Fruit fly (Drosophila melanogaster) whole organism, wandering third instar larva: ENCODE results near the gene CG6689.

Experiments used
- Abd-B ChIP-seq: fragments of >200 bp; optimal IDR thresholded peaks from 2 replicates; lab custom pipeline; 2017; ENCODE audit warnings: missing biosample characterization, missing genetic modification characterization
- CG32264 ChIP-seq: fragments of 200-800 bp; sonication (Bioruptor generic); optimal IDR thresholded peaks from 2 replicates; lab custom pipeline; 2016; ENCODE audit warnings: missing biosample characterization, missing genetic modification characterization
- CG9705 ChIP-seq: fragments of 200-800 bp; sonication (Bioruptor generic); optimal IDR thresholded peaks from 2 replicates; lab custom pipeline; 2018; ENCODE audit warnings: missing biosample characterization, mild to moderate bottlenecking, missing genetic modification characterization
- CrebA ChIP-seq: fragments of 200-800 bp; sonication (Bioruptor generic); optimal IDR thresholded peaks from 2 replicates; lab custom pipeline; 2016; ENCODE audit warnings: missing biosample characterization, mild to moderate bottlenecking, missing genetic modification characterization, borderline replicate concordance
- Dfd ChIP-seq: fragments of >200 bp; optimal IDR thresholded peaks from 2 replicates; lab custom pipeline; 2017; ENCODE audit warnings: missing biosample characterization, missing genetic modification characterization
- Dif ChIP-seq: fragments of 200-275, 200-300 bp; sonication (Bioruptor generic); optimal IDR thresholded peaks from 2 replicates; lab custom pipeline; 2018; ENCODE audit warnings: missing biosample characterization, missing genetic modification characterization; ENCODE audit not compliant: partially characterized antibody
- GATAd ChIP-seq: sonication (Bioruptor generic); optimal IDR thresholded peaks from 2 replicates; lab custom pipeline; 2016; ENCODE audit warnings: missing biosample characterization, missing genetic modification characterization
- HLH106 ChIP-seq: fragments of 200-800 bp; optimal IDR thresholded peaks from 3 replicates; lab custom pipeline; 2019; ENCODE audit warnings: missing biosample characterization, mild to moderate bottlenecking, missing genetic modification characterization, moderate library complexity
- Hnf4 ChIP-seq: fragments of 200-800 bp; sonication (Bioruptor generic); optimal IDR thresholded peaks from 2 replicates; lab custom pipeline; 2016; ENCODE audit warnings: missing biosample characterization, mild to moderate bottlenecking, missing genetic modification characterization
- Hr78 ChIP-seq: fragments of >200 bp; optimal IDR thresholded peaks from 2 replicates; lab custom pipeline; 2017; ENCODE audit warnings: missing biosample characterization, missing genetic modification characterization
- Hr83 ChIP-seq: fragments of 200-300 bp; sonication (Bioruptor generic); optimal IDR thresholded peaks from 2 replicates; lab custom pipeline; 2016; ENCODE audit warnings: missing biosample characterization, mild to moderate bottlenecking, missing genetic modification characterization, moderate library complexity; ENCODE audit not compliant: poor library complexity, severe bottlenecking
- Jra ChIP-seq: sonication (Bioruptor generic); optimal IDR thresholded peaks from 2 replicates; lab custom pipeline; 2016; ENCODE audit warnings: missing biosample characterization, missing genetic modification characterization
- Mio ChIP-seq: sonication (Bioruptor generic); optimal IDR thresholded peaks from 2 replicates; lab custom pipeline; 2016; ENCODE audit warnings: missing biosample characterization, missing genetic modification characterization
- Myc ChIP-seq: fragments of >200 bp; optimal IDR thresholded peaks from 2 replicates; lab custom pipeline; 2017
- N ChIP-seq: fragments of >200 bp; optimal IDR thresholded peaks from 2 replicates; lab custom pipeline; 2018; ENCODE audit warnings: missing biosample characterization, missing external identifiers, missing genetic modification characterization
- OdsH ChIP-seq: fragments of 200-800 bp; sonication (Bioruptor generic); optimal IDR thresholded peaks from 2 replicates; lab custom pipeline; 2016; ENCODE audit warnings: missing biosample characterization, mild to moderate bottlenecking, missing genetic modification characterization
- Rel ChIP-seq, 2 experiments: fragments of 200-800 bp; sonication (Bioruptor generic) in 1 of 2; optimal IDR thresholded peaks; 2 replicates in 1 of 2; 3 replicates in 1 of 2; lab custom pipeline; 2016 to 2019; ENCODE audit warnings: mild to moderate bottlenecking in 2 of 2, missing biosample characterization in 2 of 2, missing genetic modification characterization in 2 of 2, moderate library complexity in 1 of 2
- Sp1 ChIP-seq: fragments of 200-800 bp; sonication (Bioruptor generic); optimal IDR thresholded peaks from 3 replicates; lab custom pipeline; 2019; ENCODE audit warnings: missing biosample characterization, mild to moderate bottlenecking, missing genetic modification characterization, moderate library complexity
- Vsx2 ChIP-seq: fragments of 200-300, 225-300 bp; sonication (Bioruptor generic); optimal IDR thresholded peaks from 2 replicates; lab custom pipeline; 2018; ENCODE audit warnings: missing biosample characterization, missing genetic modification characterization; ENCODE audit not compliant: partially characterized antibody
- br ChIP-seq: fragments of 200-800 bp; sonication (Bioruptor generic); optimal IDR thresholded peaks from 2 replicates; lab custom pipeline; 2016; ENCODE audit warnings: missing biosample characterization, missing genetic modification characterization
- brk ChIP-seq: fragments of 200-800 bp; sonication (Bioruptor generic); optimal IDR thresholded peaks from 2 replicates; lab custom pipeline; 2016; ENCODE audit warnings: missing biosample characterization, mild to moderate bottlenecking, missing genetic modification characterization
- dl ChIP-seq, 2 experiments: fragments of 175-275, 200-275 bp in 1 of 2; fragments of 200-275 bp in 1 of 2; sonication (Bioruptor generic); optimal IDR thresholded peaks; lab custom pipeline; 2018; ENCODE audit warnings: mild to moderate bottlenecking in 2 of 2, missing biosample characterization in 2 of 2, missing genetic modification characterization in 2 of 2, moderate library complexity in 2 of 2; ENCODE audit not compliant: partially characterized antibody in 2 of 2, insufficient read depth in 1 of 2
- dmrt93B ChIP-seq: fragments of 200-800 bp; sonication (Bioruptor generic); optimal IDR thresholded peaks from 2 replicates; lab custom pipeline; 2018; ENCODE audit warnings: missing biosample characterization, mild to moderate bottlenecking, missing genetic modification characterization
- dsf ChIP-seq: sonication (Bioruptor generic); optimal IDR thresholded peaks from 2 replicates; lab custom pipeline; 2016; ENCODE audit warnings: missing biosample characterization, missing genetic modification characterization, borderline replicate concordance
- ey ChIP-seq: fragments of 200-800 bp; sonication (Bioruptor generic); optimal IDR thresholded peaks from 2 replicates; lab custom pipeline; 2016; ENCODE audit warnings: missing biosample characterization, missing genetic modification characterization
- foxo ChIP-seq, 2 experiments: fragments of 200-800 bp; sonication (Bioruptor generic); optimal IDR thresholded peaks; 2 replicates in 1 of 2; 3 replicates in 1 of 2; lab custom pipeline; 2016 to 2017; ENCODE audit warnings: missing biosample characterization in 2 of 2, missing genetic modification characterization in 2 of 2
- fru ChIP-seq: fragments of 200-800 bp; sonication (Bioruptor generic); optimal IDR thresholded peaks from 3 replicates; lab custom pipeline; 2016; ENCODE audit warnings: missing biosample characterization, mild to moderate bottlenecking, missing genetic modification characterization
- h ChIP-seq: fragments of 200-800 bp; sonication (Bioruptor generic); optimal IDR thresholded peaks from 3 replicates; lab custom pipeline; 2016; ENCODE audit warnings: missing biosample characterization, mild to moderate bottlenecking, missing genetic modification characterization
- jim ChIP-seq: fragments of 175-275, 200-325 bp; sonication (Bioruptor generic); optimal IDR thresholded peaks from 2 replicates; lab custom pipeline; 2016; ENCODE audit warnings: missing biosample characterization, mild to moderate bottlenecking, missing genetic modification characterization
- lola ChIP-seq: fragments of >200 bp; optimal IDR thresholded peaks from 2 replicates; lab custom pipeline; 2017; ENCODE audit warnings: missing biosample characterization, missing genetic modification characterization
- pan ChIP-seq: fragments of >200 bp; optimal IDR thresholded peaks from 2 replicates; lab custom pipeline; 2017
- psq ChIP-seq: fragments of 200-800 bp; sonication (Bioruptor generic); optimal IDR thresholded peaks from 3 replicates; lab custom pipeline; 2017; ENCODE audit warnings: missing biosample characterization, mild to moderate bottlenecking, missing genetic modification characterization, moderate library complexity
- rgr ChIP-seq: fragments of 200-800 bp; sonication (Bioruptor generic); optimal IDR thresholded peaks from 3 replicates; lab custom pipeline; 2016; ENCODE audit warnings: missing biosample characterization, mild to moderate bottlenecking, missing genetic modification characterization
- sage ChIP-seq: fragments of 200-800 bp; sonication (Bioruptor generic); optimal IDR thresholded peaks from 2 replicates; lab custom pipeline; 2016; ENCODE audit warnings: missing biosample characterization, mild to moderate bottlenecking, missing genetic modification characterization
- sv ChIP-seq: fragments of 200-800 bp; sonication (Bioruptor generic); optimal IDR thresholded peaks from 3 replicates; lab custom pipeline; 2016; ENCODE audit warnings: missing biosample characterization, missing genetic modification characterization
- tai ChIP-seq: sonication (Bioruptor generic); optimal IDR thresholded peaks from 2 replicates; lab custom pipeline; 2016; ENCODE audit warnings: missing biosample characterization, missing genetic modification characterization
- usp ChIP-seq: fragments of >200 bp; optimal IDR thresholded peaks from 2 replicates; lab custom pipeline; 2017; ENCODE audit warnings: missing biosample characterization, missing genetic modification characterization
- woc ChIP-seq: sonication (Bioruptor generic); optimal IDR thresholded peaks from 2 replicates; lab custom pipeline; 2016; ENCODE audit warnings: missing biosample characterization, mild to moderate bottlenecking, missing genetic modification characterization

CG6689 gene

DNA sequence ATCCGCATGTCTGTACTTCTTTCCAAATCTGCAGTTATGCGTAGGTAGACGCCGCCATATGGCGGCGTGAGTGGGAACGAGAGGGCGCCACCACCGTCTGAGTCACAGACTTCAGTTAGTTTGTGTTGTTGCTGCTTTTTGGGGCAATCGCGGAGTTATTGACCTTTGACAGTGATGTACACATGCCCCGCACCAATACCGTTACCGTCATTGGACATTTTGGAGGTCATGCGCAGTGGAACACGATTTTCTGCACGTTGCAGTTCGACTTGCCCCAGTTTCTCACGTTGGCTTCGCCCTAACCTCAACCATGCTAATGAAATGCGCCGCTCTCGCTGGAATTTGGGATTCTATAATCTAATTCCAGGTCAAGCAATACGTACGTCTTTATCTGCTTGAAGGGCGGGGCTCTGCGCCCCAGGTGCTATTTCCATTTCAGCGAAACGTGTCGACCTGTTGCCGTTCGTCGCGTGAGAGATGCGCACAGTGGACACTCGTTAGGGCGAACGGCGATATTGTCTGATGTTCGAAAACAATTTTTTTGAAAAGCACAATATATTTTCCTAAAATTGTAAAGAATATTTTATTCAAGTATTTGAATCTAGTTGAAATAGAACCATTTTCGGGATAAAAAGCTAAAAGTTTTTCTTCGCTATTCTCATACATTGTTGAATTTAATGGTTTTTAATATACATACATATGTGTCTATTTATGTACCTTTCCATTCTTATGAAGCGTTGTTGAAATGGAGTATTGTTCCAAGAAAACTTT, 8.4 kb downstream of the CG6689 start:
- no peak for TF ChIP-seq sage (GFP tag; lab: Kevin White, UChicago)
- TF ChIP-seq CrebA (GFP tag; lab: Kevin White, UChicago), result no peak
- TF ChIP-seq HLH106 (tag; lab: Kevin White, UChicago), result peak; percentile 73
- no peak for TF ChIP-seq Abd-B (GFP tag; lab: Kevin White, UChicago)
- TF ChIP-seq usp (GFP tag; lab: Kevin White, UChicago), result no peak
- peak; percentile 61 for TF ChIP-seq Hnf4 (GFP tag; lab: Kevin White, UChicago)
- peak; percentile 60 for TF ChIP-seq fru (GFP tag; lab: Kevin White, UChicago)
- peak; percentile 88 for TF ChIP-seq Jra (GFP tag; lab: Kevin White, UChicago)
- TF ChIP-seq psq (GFP tag; lab: Kevin White, UChicago), result peak; percentile 63
- peak; percentile 59 for TF ChIP-seq Sp1 (GFP tag; lab: Kevin White, UChicago)
- TF ChIP-seq sv (GFP tag; lab: Kevin White, UChicago), result peak; percentile 55
- TF ChIP-seq Mio, result no peak
- no peak for TF ChIP-seq Dif (GFP tag; lab: Kevin White, UChicago)
- peak; percentile 36 for TF ChIP-seq br
- TF ChIP-seq tai (GFP tag; lab: Kevin White, UChicago), result no peak
- TF ChIP-seq Hr83 (GFP tag; lab: Kevin White, UChicago), result peak; percentile 66
- TF ChIP-seq foxo (GFP tag; optimal IDR thresholded peaks at IDR 0.05; lab: Kevin White, UChicago), result peak in 1 of 2 experiments; percentile 80
- no peak for TF ChIP-seq brk (GFP tag; lab: Kevin White, UChicago)
- peak; percentile 41 for TF ChIP-seq dmrt93B (GFP tag; lab: Kevin White, UChicago)
- TF ChIP-seq Vsx2 (GFP tag; lab: Kevin White, UChicago), result no peak
- TF ChIP-seq dsf (GFP tag; lab: Kevin White, UChicago), result no peak
- TF ChIP-seq CG9705 (GFP tag; lab: Kevin White, UChicago), result peak; percentile 40
- TF ChIP-seq woc (GFP tag; lab: Kevin White, UChicago), result peak; percentile 82
- no peak for TF ChIP-seq CG32264 (GFP tag; lab: Kevin White, UChicago)
- peak in 1 of 2 experiments; percentile 4 for TF ChIP-seq dl (GFP tag; optimal IDR thresholded peaks at IDR 0.05; lab: Kevin White, UChicago; ENCODE audit: insufficient read depth in 1 of 2, partially characterized antibody in 2 of 2)
- TF ChIP-seq N, result no peak
- peak; percentile 62 for TF ChIP-seq OdsH (GFP tag; lab: Kevin White, UChicago)
- peak; percentile 77 for TF ChIP-seq rgr (GFP tag; lab: Kevin White, UChicago)
- TF ChIP-seq GATAd (GFP tag; lab: Kevin White, UChicago), result no peak
- peak; percentile 74 for TF ChIP-seq h (GFP tag; lab: Kevin White, UChicago)
- no peak for TF ChIP-seq Rel (GFP tag; optimal IDR thresholded peaks at IDR 0.05; lab: Kevin White, UChicago)
- peak; percentile 64 for TF ChIP-seq Rel (tag; optimal IDR thresholded peaks at IDR 0.05; lab: Kevin White, UChicago)
- no peak for TF ChIP-seq pan (lab: Kevin White, UChicago)
- TF ChIP-seq Dfd (GFP tag; lab: Kevin White, UChicago), result no peak
- no peak for TF ChIP-seq jim (GFP tag; lab: Kevin White, UChicago)
- TF ChIP-seq ey, result peak; percentile 65
- no peak for TF ChIP-seq lola
- peak; percentile 71 for TF ChIP-seq Myc (lab: Kevin White, UChicago)
- TF ChIP-seq Hr78 (GFP tag; lab: Kevin White, UChicago), result no peak

DNA sequence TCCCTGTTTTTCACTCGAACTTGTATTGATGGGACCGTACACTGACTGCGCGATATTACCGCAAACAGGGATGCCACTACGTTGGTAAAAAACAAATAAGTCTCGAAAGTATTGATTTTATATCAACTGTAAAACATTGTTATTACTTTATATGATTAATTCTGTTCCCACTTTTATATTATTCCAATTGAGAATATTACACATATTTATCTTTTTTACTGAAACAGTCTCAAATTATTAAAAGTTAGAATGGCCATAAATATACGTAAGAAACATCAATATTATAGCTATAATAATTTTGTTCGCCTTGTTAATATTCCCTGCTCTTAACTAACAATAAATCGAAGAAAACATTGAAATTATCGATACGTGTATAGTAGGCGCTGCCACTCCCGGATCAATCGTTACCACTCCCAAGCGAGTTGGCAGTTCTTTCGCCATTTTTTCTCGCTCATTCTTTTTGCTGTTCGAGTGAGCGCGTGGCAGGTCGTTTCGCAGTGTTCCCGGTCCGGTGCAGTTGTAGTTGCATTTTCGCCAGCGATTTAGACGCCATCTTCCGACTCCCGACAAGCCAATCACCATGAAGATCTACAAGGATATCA, 10.0 kb downstream of the CG6689 start, which contains the start of the genes SdhC and Tctp:
SdhC (minus strand) TSS at position 49 of the 602 bp plus-strand sequence.
Tctp (plus strand) TSS at position 447 of the 602 bp plus-strand sequence.
- peak; percentile 63 for TF ChIP-seq fru (GFP tag; lab: Kevin White, UChicago)
- TF ChIP-seq tai (GFP tag; lab: Kevin White, UChicago), result no peak
- no peak for TF ChIP-seq Dfd (GFP tag; lab: Kevin White, UChicago)
- peak; percentile 57 for TF ChIP-seq rgr (GFP tag; lab: Kevin White, UChicago)
- peak; percentile 48 for TF ChIP-seq woc (GFP tag; lab: Kevin White, UChicago)
- TF ChIP-seq br, result peak; percentile 40
- no peak for TF ChIP-seq N
- no peak for TF ChIP-seq lola
- peak; percentile 66 for TF ChIP-seq Sp1 (GFP tag; lab: Kevin White, UChicago)
- TF ChIP-seq dmrt93B (GFP tag; lab: Kevin White, UChicago), result peak; percentile 24
- TF ChIP-seq Rel (GFP tag; optimal IDR thresholded peaks at IDR 0.05; lab: Kevin White, UChicago), result no peak
- peak; percentile 52 for TF ChIP-seq Rel (tag; optimal IDR thresholded peaks at IDR 0.05; lab: Kevin White, UChicago)
- TF ChIP-seq Hnf4 (GFP tag; lab: Kevin White, UChicago), result peak; percentile 66
- peak; percentile 63 for TF ChIP-seq psq (GFP tag; lab: Kevin White, UChicago)
- TF ChIP-seq dsf (GFP tag; lab: Kevin White, UChicago), result peak; percentile 46
- no peak for TF ChIP-seq sage (GFP tag; lab: Kevin White, UChicago)
- peak; percentile 49 for TF ChIP-seq ey
- TF ChIP-seq GATAd (GFP tag; lab: Kevin White, UChicago), result no peak
- peak; percentile 64 for TF ChIP-seq h (GFP tag; lab: Kevin White, UChicago)
- TF ChIP-seq usp (GFP tag; lab: Kevin White, UChicago), result no peak
- TF ChIP-seq Jra (GFP tag; lab: Kevin White, UChicago), result peak; percentile 65
- TF ChIP-seq HLH106 (tag; lab: Kevin White, UChicago), result peak; percentile 43
- no peak for TF ChIP-seq Mio
- no peak for TF ChIP-seq jim (GFP tag; lab: Kevin White, UChicago)
- peak; percentile 17 for TF ChIP-seq CG9705 (GFP tag; lab: Kevin White, UChicago)
- peak; percentile 13 for TF ChIP-seq OdsH (GFP tag; lab: Kevin White, UChicago)
- TF ChIP-seq Myc (lab: Kevin White, UChicago), result peak; percentile 51
- TF ChIP-seq Abd-B (GFP tag; lab: Kevin White, UChicago), result no peak
- TF ChIP-seq dl (GFP tag; optimal IDR thresholded peaks at IDR 0.05; lab: Kevin White, UChicago; ENCODE audit: insufficient read depth in 1 of 2, partially characterized antibody in 2 of 2), result no peak
- peak; percentile 58 for TF ChIP-seq sv (GFP tag; lab: Kevin White, UChicago)
- no peak for TF ChIP-seq CG32264 (GFP tag; lab: Kevin White, UChicago)
- TF ChIP-seq foxo (GFP tag; optimal IDR thresholded peaks at IDR 0.05; lab: Kevin White, UChicago), result peak in 1 of 2 experiments; percentile 71
- peak; percentile 72 for TF ChIP-seq Dif (GFP tag; lab: Kevin White, UChicago)
- no peak for TF ChIP-seq Hr78 (GFP tag; lab: Kevin White, UChicago)
- TF ChIP-seq CrebA (GFP tag; lab: Kevin White, UChicago), result no peak
- TF ChIP-seq brk (GFP tag; lab: Kevin White, UChicago), result peak; percentile 77
